Fruit fly (Drosophila melanogaster): ENCODE data around the gene Ulp1.

The Ulp1 gene

dm6 chrX:19155922-19156437 lies 52.0 kb downstream of the Ulp1 start (continued):
- TF ChIP-seq inv (GFP tag; IDR thresholded peaks at IDR 0.05; ENCODE audit: partially characterized antibody) (no peak), Gug (GFP tag; IDR thresholded peaks at IDR 0.05) (peak; percentile 63; the same call in 3 of the 4 replicates), wek (GFP tag; optimal IDR thresholded peaks at IDR 0.05) (no peak), CkIIα-i1 (GFP tag; IDR thresholded peaks at IDR 0.05) (no peak), klu (GFP tag; IDR thresholded peaks at IDR 0.05) (peak; percentile 73), CG32532 (GFP tag; IDR thresholded peaks at IDR 0.05) (peak; percentile 86), btn (GFP tag; optimal IDR thresholded peaks at IDR 0.05) (peak; percentile 9), CG17328 (GFP tag; IDR thresholded peaks at IDR 0.05) (peak; percentile 87), CG13424 (tag; optimal IDR thresholded peaks at IDR 0.05) (peak; percentile 83), prd (optimal IDR thresholded peaks at IDR 0.05) (no peak), prd (GFP tag; IDR thresholded peaks at IDR 0.05) (peak; percentile 90), CG11504 (tag; optimal IDR thresholded peaks at IDR 0.05) (peak; percentile 79), CG4282 (GFP tag; optimal IDR thresholded peaks at IDR 0.05) (no peak), CG6683 (GFP tag; optimal IDR thresholded peaks at IDR 0.05) (peak; percentile 48), nau (GFP tag; optimal IDR thresholded peaks at IDR 0.05) (peak; percentile 46), Adf1 (GFP tag; IDR thresholded peaks at IDR 0.05) (peak; percentile 23; the same call in 1 of the 2 replicates), Tbp (GFP tag; optimal IDR thresholded peaks at IDR 0.05) (no peak), Nf-YA (GFP tag; IDR thresholded peaks at IDR 0.05) (0 out of 2 replicates have a peak, but pooled peaks have one; percentile 14), ssp (GFP tag; IDR thresholded peaks at IDR 0.05) (peak; percentile 66)

dm6 chrX:19154998-19155397 lies 53.0 kb downstream of the Ulp1 start:
- TF ChIP-seq CG11695 (GFP tag; IDR thresholded peaks at IDR 0.05) (peak; percentile 69; the same call in 2 of the 3 replicates), CG3726 (GFP tag; IDR thresholded peaks at IDR 0.05) (peak; percentile 74; the same call in 1 of the 3 replicates), TFAM (GFP tag; optimal IDR thresholded peaks at IDR 0.05) (peak; percentile 58), Sin3A (optimal IDR thresholded peaks at IDR 0.05) (no peak), CG7357 (GFP tag; IDR thresholded peaks at IDR 0.05) (peak; percentile 65; the same call in 2 of the 3 replicates), zf30C (GFP tag; optimal IDR thresholded peaks at IDR 0.05) (peak; percentile 86), CG7271 (tag; optimal IDR thresholded peaks at IDR 0.05) (peak; percentile 65), CG15269 (tag; optimal IDR thresholded peaks at IDR 0.05) (peak; percentile 45), Oaz (GFP tag; IDR thresholded peaks at IDR 0.05) (no peak), Nf-YC (tag; optimal IDR thresholded peaks at IDR 0.05) (no peak), rib (GFP tag; IDR thresholded peaks at IDR 0.05) (0 out of 2 replicates have a peak, but pooled peaks have one; percentile 42), br (optimal IDR thresholded peaks at IDR 0.05) (no peak), phol (tag; optimal IDR thresholded peaks at IDR 0.05) (peak; percentile 91), her (GFP tag; optimal IDR thresholded peaks at IDR 0.05) (peak; percentile 69), tll (GFP tag; optimal IDR thresholded peaks at IDR 0.05) (peak in 1 of 2 experiments; percentile 55), ERR (GFP tag; optimal IDR thresholded peaks at IDR 0.05) (peak; percentile 43), Fer3 (tag; optimal IDR thresholded peaks at IDR 0.05) (peak; percentile 68), hbn (GFP tag; IDR thresholded peaks at IDR 0.05; ENCODE audit: partially characterized antibody) (no peak), Kr (GFP tag; optimal IDR thresholded peaks at IDR 0.05) (peak; percentile 15), HLHmδ (GFP tag; optimal IDR thresholded peaks at IDR 0.05) (no peak), Hsf (GFP tag; optimal IDR thresholded peaks at IDR 0.05) (peak; percentile 87), CG34422 (GFP tag; IDR thresholded peaks at IDR 0.05) (peak; percentile 73; the same call in 2 of the 3 replicates), CG17568 (GFP tag; optimal IDR thresholded peaks at IDR 0.05) (peak; percentile 75), CG11456 (GFP tag; IDR thresholded peaks at IDR 0.05) (peak; percentile 66; the same call in 1 of the 3 replicates), CG16863 (GFP tag; optimal IDR thresholded peaks at IDR 0.05) (peak; percentile 89), CG12659 (GFP tag; optimal IDR thresholded peaks at IDR 0.05) (peak; percentile 67), pzg (GFP tag; optimal IDR thresholded peaks at IDR 0.05) (no peak), CG2116 (GFP tag; optimal IDR thresholded peaks at IDR 0.05) (peak; percentile 41), NK7.1 (GFP tag; optimal IDR thresholded peaks at IDR 0.05) (peak; percentile 83), CG12391 (tag; optimal IDR thresholded peaks at IDR 0.05) (peak; percentile 92), Deaf1 (tag; optimal IDR thresholded peaks at IDR 0.05) (peak; percentile 44), CG2129 (GFP tag; IDR thresholded peaks at IDR 0.05; ENCODE audit: partially characterized antibody) (no peak)

Measured in whole organism, embryonic.